Fruit fly (Drosophila melanogaster) whole organism, embryonic: ENCODE data around the gene Kdm3.
A peak's percentile ranks its signal among the peaks of the same experiment; 100 is the strongest.

Experiments used
- BEAF-32 ChIP-seq: fragments of 200-800 bp; sonication (Bioruptor generic); optimal IDR thresholded peaks from 3 replicates; lab custom pipeline; 2017; ENCODE audit warnings: missing biosample characterization, missing genetic modification characterization, mild to moderate bottlenecking, moderate library complexity, missing genetic modification reagents
- CG10209 ChIP-seq: fragments of 200-800 bp; sonication (Bioruptor generic); optimal IDR thresholded peaks from 3 replicates; lab custom pipeline; 2017; ENCODE audit warnings: missing biosample characterization, mild to moderate bottlenecking, missing genetic modification characterization, missing genetic modification reagents
- CG11504 ChIP-seq: fragments of 200-800 bp; sonication (Bioruptor generic); optimal IDR thresholded peaks from 3 replicates; lab custom pipeline; 2019; ENCODE audit warnings: missing biosample characterization, mild to moderate bottlenecking, missing genetic modification characterization, moderate library complexity
- CG11723 ChIP-seq: fragments of 200-800 bp; sonication (Bioruptor generic); optimal IDR thresholded peaks from 2 replicates; lab custom pipeline; 2017; ENCODE audit warnings: missing biosample characterization, mild to moderate bottlenecking, missing genetic modification characterization
- CG12659 ChIP-seq: fragments of 200-800 bp; sonication (Bioruptor generic); optimal IDR thresholded peaks from 3 replicates; lab custom pipeline; 2017; ENCODE audit warnings: mild to moderate bottlenecking, missing biosample characterization, missing genetic modification reagents, missing genetic modification characterization
- CG13775 ChIP-seq: fragments of 200-800 bp; sonication (Bioruptor generic); optimal IDR thresholded peaks from 3 replicates; lab custom pipeline; 2017; ENCODE audit warnings: missing biosample characterization, mild to moderate bottlenecking, missing genetic modification characterization
- CG15479 ChIP-seq: fragments of 200-800 bp; sonication (Bioruptor generic); optimal IDR thresholded peaks from 3 replicates; lab custom pipeline; 2019; ENCODE audit warnings: missing biosample characterization, mild to moderate bottlenecking, missing genetic modification characterization, moderate library complexity
- CG15514 ChIP-seq: fragments of 200-800 bp; sonication (Bioruptor generic); optimal IDR thresholded peaks from 3 replicates; lab custom pipeline; 2017; ENCODE audit warnings: missing biosample characterization, missing genetic modification characterization, mild to moderate bottlenecking, moderate library complexity, missing genetic modification reagents
- CG15696 ChIP-seq: fragments of 200-800 bp; sonication (Bioruptor generic); optimal IDR thresholded peaks from 2 replicates; lab custom pipeline; 2019; ENCODE audit warnings: missing biosample characterization, mild to moderate bottlenecking, missing genetic modification characterization, moderate library complexity
- CG1602 ChIP-seq: fragments of 200-800 bp; sonication (Bioruptor generic); optimal IDR thresholded peaks from 3 replicates; lab custom pipeline; 2016; ENCODE audit warnings: missing biosample characterization, missing genetic modification characterization
- CG16863 ChIP-seq: fragments of 200-800 bp; sonication (Bioruptor generic); optimal IDR thresholded peaks from 3 replicates; lab custom pipeline; 2016; ENCODE audit warnings: missing biosample characterization, missing genetic modification characterization
- CG17829 ChIP-seq: fragments of 200-800 bp; optimal IDR thresholded peaks from 2 replicates; lab custom pipeline; 2019; ENCODE audit warnings: missing biosample characterization, mild to moderate bottlenecking, missing genetic modification characterization, moderate library complexity
- CG1792 ChIP-seq: fragments of 200-800 bp; sonication (Bioruptor generic); optimal IDR thresholded peaks from 2 replicates; lab custom pipeline; 2016; ENCODE audit warnings: missing biosample characterization, missing genetic modification characterization
- CG2678 ChIP-seq: fragments of 200-800 bp; sonication (Bioruptor generic); optimal IDR thresholded peaks from 3 replicates; lab custom pipeline; 2019; ENCODE audit warnings: missing biosample characterization, mild to moderate bottlenecking, missing genetic modification characterization, moderate library complexity
- CG2875 ChIP-seq: fragments of 200-800 bp; sonication (Bioruptor generic); optimal IDR thresholded peaks from 2 replicates; lab custom pipeline; 2017; ENCODE audit warnings: missing biosample characterization, mild to moderate bottlenecking, missing genetic modification characterization, missing genetic modification reagents
- CG2889 ChIP-seq: fragments of 200-800 bp; sonication (Bioruptor generic); IDR thresholded peaks from 3 replicates; pipeline ENCODE4 v1.3.6; 2022; ENCODE audit warnings: missing biosample characterization, missing genetic modification characterization
- CG30020 ChIP-seq: fragments of 200-800 bp; optimal IDR thresholded peaks from 2 replicates; lab custom pipeline; 2019; ENCODE audit warnings: missing biosample characterization, mild to moderate bottlenecking, missing genetic modification characterization, moderate library complexity
- CG30403 ChIP-seq: fragments of 200-800 bp; sonication (Bioruptor generic); optimal IDR thresholded peaks from 3 replicates; lab custom pipeline; 2016; ENCODE audit warnings: missing biosample characterization, missing genetic modification characterization
- CG31388 ChIP-seq: fragments of 200-800 bp; sonication (Bioruptor generic); optimal IDR thresholded peaks from 2 replicates; lab custom pipeline; 2016; ENCODE audit warnings: missing biosample characterization, missing genetic modification characterization
- CG3163 ChIP-seq: fragments of 200-800 bp; sonication (Bioruptor generic); optimal IDR thresholded peaks from 3 replicates; lab custom pipeline; 2016; ENCODE audit warnings: missing biosample characterization, missing genetic modification characterization
- CG33213 ChIP-seq: fragments of 200-800 bp; sonication (Bioruptor generic); optimal IDR thresholded peaks from 3 replicates; lab custom pipeline; 2016; ENCODE audit warnings: missing biosample characterization, missing genetic modification characterization
- CG4328 ChIP-seq: fragments of 200-800 bp; sonication (Bioruptor generic); optimal IDR thresholded peaks from 3 replicates; lab custom pipeline; 2017; ENCODE audit warnings: missing biosample characterization, missing genetic modification reagents, missing genetic modification characterization
- CG4360 ChIP-seq: fragments of 200-800 bp; sonication (Bioruptor generic); IDR thresholded peaks from 2 replicates; pipeline ENCODE4 v1.3.6; 2022; ENCODE audit warnings: missing biosample characterization, missing genetic modification characterization
- CG4854 ChIP-seq: fragments of 200-800 bp; sonication (Bioruptor generic); optimal IDR thresholded peaks from 2 replicates; lab custom pipeline; 2016; ENCODE audit warnings: missing biosample characterization, missing genetic modification characterization, inconsistent platforms
- CG6765 ChIP-seq: fragments of 200-800 bp; sonication (Bioruptor generic); optimal IDR thresholded peaks from 3 replicates; lab custom pipeline; 2017; ENCODE audit warnings: missing biosample characterization, mild to moderate bottlenecking, missing genetic modification characterization
- CG8944 ChIP-seq: fragments of 200-800 bp; sonication (Bioruptor generic); optimal IDR thresholded peaks from 3 replicates; lab custom pipeline; 2016; ENCODE audit warnings: missing biosample characterization, missing genetic modification characterization
- CG9215 ChIP-seq: fragments of 200-800 bp; sonication (Bioruptor generic); IDR thresholded peaks from 2 replicates; pipeline ENCODE4 v1.3.6; 2022; ENCODE audit warnings: missing biosample characterization, missing genetic modification characterization
- CTCF ChIP-seq: fragments of 200-800 bp; sonication (Bioruptor generic); optimal IDR thresholded peaks from 2 replicates; lab custom pipeline; 2017; ENCODE audit warnings: missing biosample characterization, mild to moderate bottlenecking, missing genetic modification characterization, moderate library complexity
- CoRest ChIP-seq: fragments of 200-800 bp; sonication (Bioruptor generic); optimal IDR thresholded peaks from 3 replicates; lab custom pipeline; 2018; ENCODE audit warnings: missing biosample characterization, mild to moderate bottlenecking, missing genetic modification characterization, moderate library complexity
- Gug ChIP-seq: fragments of 200-800 bp; sonication (Bioruptor generic); IDR thresholded peaks from 4 replicates; pipeline ENCODE4 v1.3.6; 2022; ENCODE audit warnings: missing biosample characterization, missing genetic modification characterization
- H15 ChIP-seq: fragments of 200-800 bp; sonication (Bioruptor generic); IDR thresholded peaks from 3 replicates; pipeline ENCODE4 v1.3.6; 2022; ENCODE audit warnings: missing biosample characterization, missing genetic modification characterization
- HHEX ChIP-seq: fragments of 200-800 bp; sonication (Bioruptor generic); optimal IDR thresholded peaks from 3 replicates; lab custom pipeline; 2017; ENCODE audit warnings: missing biosample characterization, mild to moderate bottlenecking, missing genetic modification characterization, missing genetic modification reagents
- Lhr ChIP-seq: fragments of 200-800 bp; sonication (Bioruptor generic); optimal IDR thresholded peaks from 3 replicates; lab custom pipeline; 2017; ENCODE audit warnings: mild to moderate bottlenecking, missing biosample characterization, missing genetic modification reagents, missing genetic modification characterization
- Lpt ChIP-seq: fragments of >200 bp; optimal IDR thresholded peaks from 2 replicates; lab custom pipeline; 2018; ENCODE audit warnings: missing biosample characterization, missing genetic modification characterization
- MTF-1 ChIP-seq: fragments of 200-800 bp; sonication (Bioruptor generic); optimal IDR thresholded peaks from 2 replicates; lab custom pipeline; 2018; ENCODE audit warnings: missing biosample characterization, mild to moderate bottlenecking, missing genetic modification characterization, borderline replicate concordance
- Neu2 ChIP-seq: fragments of 200-800 bp; sonication (Bioruptor generic); optimal IDR thresholded peaks from 3 replicates; lab custom pipeline; 2016; ENCODE audit warnings: missing biosample characterization, missing genetic modification characterization, borderline replicate concordance
- Sry-δ ChIP-seq: fragments of 200-800 bp; sonication (Bioruptor generic); optimal IDR thresholded peaks from 2 replicates; lab custom pipeline; 2016; ENCODE audit warnings: missing biosample characterization, missing genetic modification characterization
- ase ChIP-seq: fragments of 200-800 bp; sonication (Bioruptor generic); IDR thresholded peaks from 3 replicates; pipeline ENCODE4 v1.3.6; 2022; ENCODE audit warnings: missing biosample characterization, missing genetic modification characterization
- az2 ChIP-seq: fragments of 200-800 bp; sonication (Bioruptor generic); optimal IDR thresholded peaks from 3 replicates; lab custom pipeline; 2016; ENCODE audit warnings: missing biosample characterization, missing genetic modification characterization
- bsh ChIP-seq, 2 experiments: fragments of 200-800 bp; sonication (Bioruptor generic); optimal IDR thresholded peaks; 2 replicates each; lab custom pipeline; 2017 to 2018; ENCODE audit warnings: mild to moderate bottlenecking in 2 of 2, missing biosample characterization in 2 of 2, missing genetic modification characterization in 2 of 2, moderate library complexity in 1 of 2
- esg ChIP-seq: fragments of 200-800 bp; sonication (Bioruptor generic); conservative IDR thresholded peaks from 2 replicates; pipeline ENCODE4 v1.3.6; 2022; ENCODE audit warnings: missing biosample characterization, missing genetic modification characterization
- exex ChIP-seq: fragments of 200-800 bp; sonication (Bioruptor generic); optimal IDR thresholded peaks from 4 replicates; lab custom pipeline; 2018; ENCODE audit warnings: missing biosample characterization, mild to moderate bottlenecking, missing genetic modification characterization, moderate library complexity
- eyg ChIP-seq: fragments of 200-800 bp; sonication (Bioruptor generic); optimal IDR thresholded peaks from 3 replicates; lab custom pipeline; 2016; ENCODE audit warnings: missing biosample characterization, missing genetic modification characterization
- gcm ChIP-seq: fragments of 200-800 bp; sonication (Bioruptor generic); optimal IDR thresholded peaks from 2 replicates; lab custom pipeline; 2019; ENCODE audit warnings: missing biosample characterization, mild to moderate bottlenecking, missing genetic modification characterization, moderate library complexity
- gsb-n ChIP-seq: fragments of 200-800 bp; sonication (Bioruptor generic); optimal IDR thresholded peaks from 3 replicates; lab custom pipeline; 2018; ENCODE audit warnings: missing biosample characterization, mild to moderate bottlenecking, missing genetic modification characterization
- nmo ChIP-seq: fragments of 200-800 bp; sonication (Bioruptor generic); optimal IDR thresholded peaks from 2 replicates; lab custom pipeline; 2018; ENCODE audit warnings: missing biosample characterization, mild to moderate bottlenecking, missing genetic modification characterization, moderate library complexity
- pita ChIP-seq: fragments of 200-800 bp; sonication (Bioruptor generic); optimal IDR thresholded peaks from 2 replicates; lab custom pipeline; 2017; ENCODE audit warnings: missing biosample characterization, mild to moderate bottlenecking, missing genetic modification characterization
- scrt ChIP-seq: fragments of 200-800 bp; sonication (Bioruptor generic); optimal IDR thresholded peaks from 2 replicates; lab custom pipeline; 2018; ENCODE audit warnings: missing biosample characterization, mild to moderate bottlenecking, missing genetic modification characterization, moderate library complexity
- shn ChIP-seq: fragments of 200-800 bp; sonication (Bioruptor generic); optimal IDR thresholded peaks from 3 replicates; lab custom pipeline; 2016; ENCODE audit warnings: missing biosample characterization, missing genetic modification characterization
- unc-4 ChIP-seq: fragments of 200-800 bp; sonication (Bioruptor generic); IDR thresholded peaks from 2 replicates; pipeline ENCODE4 v1.3.6; 2022; ENCODE audit warnings: missing biosample characterization, missing genetic modification characterization; ENCODE audit not compliant: partially characterized antibody
- zfh2 ChIP-seq: fragments of 200-800 bp; sonication (Bioruptor generic); optimal IDR thresholded peaks from 2 replicates; lab custom pipeline; 2016; ENCODE audit warnings: missing biosample characterization, missing genetic modification characterization

Kdm3 gene

DNA sequence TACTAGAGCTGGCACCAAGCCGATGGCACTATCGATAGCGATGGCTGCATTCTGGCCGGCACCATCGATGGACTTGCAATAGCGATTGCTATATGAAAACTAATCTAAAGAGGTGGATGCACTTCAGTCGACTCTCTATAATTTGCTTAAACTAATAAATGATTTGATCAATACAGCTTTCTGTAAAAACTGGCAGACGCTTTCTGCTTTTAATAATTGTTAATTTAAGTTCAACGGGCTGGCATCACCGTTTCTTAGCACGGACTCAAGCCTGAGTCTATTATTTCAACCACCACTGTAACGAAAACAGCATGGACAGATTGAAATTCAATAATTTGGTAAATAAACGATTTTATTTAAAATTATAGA lies 2.8 kb upstream of the Kdm3 start, which contains the start of the genes Ras85D and Rlb1 (continued):
- peak; percentile 78; the same call in 3 of the 4 replicates for TF ChIP-seq Gug (GFP tag; lab: Robert Waterston, UW)
- peak; percentile 73 for TF ChIP-seq CG17829 (tag; lab: Kevin White, UChicago)
- TF ChIP-seq CG2678 (tag; lab: Kevin White, UChicago) = no peak
- TF ChIP-seq Lpt (GFP tag; lab: Kevin White, UChicago) = no peak
- peak; percentile 88 for TF ChIP-seq CG30403 (GFP tag; lab: Kevin White, UChicago)
- peak in 1 of 2 experiments; percentile 56 for TF ChIP-seq bsh (GFP tag; optimal IDR thresholded peaks at IDR 0.05; lab: Kevin White, UChicago)
- TF ChIP-seq Sry-δ (GFP tag; lab: Kevin White, UChicago) = peak; percentile 99
- TF ChIP-seq CG10209 (GFP tag; lab: Kevin White, UChicago) = peak; percentile 37
- peak; percentile 77 for TF ChIP-seq CG8944 (GFP tag; lab: Kevin White, UChicago)
- TF ChIP-seq Lhr (GFP tag; lab: Kevin White, UChicago) = peak; percentile 69
- peak; percentile 4 for TF ChIP-seq CG2875 (GFP tag; lab: Kevin White, UChicago)
- TF ChIP-seq CG15479 (GFP tag; lab: Kevin White, UChicago) = no peak
- peak; percentile 75 for TF ChIP-seq CG33213 (GFP tag; lab: Kevin White, UChicago)
- no peak for TF ChIP-seq gcm
- TF ChIP-seq MTF-1 = no peak
- TF ChIP-seq CG12659 (GFP tag; lab: Kevin White, UChicago) = peak; percentile 87
- peak; percentile 62 for TF ChIP-seq CG30020 (tag; lab: Kevin White, UChicago)
- TF ChIP-seq esg (GFP tag; lab: Robert Waterston, UW) = no peak
- peak; percentile 75 for TF ChIP-seq CG15514
- TF ChIP-seq nmo (GFP tag; lab: Kevin White, UChicago) = peak; percentile 84
- TF ChIP-seq CG3163 = peak; percentile 69
- no peak for TF ChIP-seq CG11504
- TF ChIP-seq HHEX (GFP tag; lab: Kevin White, UChicago) = peak; percentile 60
- no peak for TF ChIP-seq CG31388 (GFP tag; lab: Kevin White, UChicago)
- peak; percentile 91 for TF ChIP-seq zfh2 (GFP tag; lab: Kevin White, UChicago)
- no peak for TF ChIP-seq CG4360 (GFP tag; lab: Robert Waterston, UW)
- TF ChIP-seq unc-4 (GFP tag; lab: Robert Waterston, UW) = no peak
- no peak for TF ChIP-seq gsb-n (tag; lab: Kevin White, UChicago)
- no peak for TF ChIP-seq ase (GFP tag; lab: Robert Waterston, UW)
- no peak for TF ChIP-seq H15 (GFP tag; lab: Robert Waterston, UW)
- TF ChIP-seq exex (tag; lab: Kevin White, UChicago) = peak; percentile 35
- TF ChIP-seq CG11723 (GFP tag; lab: Kevin White, UChicago) = no peak
- peak; percentile 66 for TF ChIP-seq CG4854
- TF ChIP-seq az2 (GFP tag; lab: Kevin White, UChicago) = peak; percentile 63
- TF ChIP-seq CG9215 (GFP tag; lab: Robert Waterston, UW) = no peak
- peak; percentile 98 for TF ChIP-seq BEAF-32 (GFP tag; lab: Kevin White, UChicago)
- TF ChIP-seq CTCF (GFP tag; lab: Kevin White, UChicago) = peak; percentile 7
- peak; percentile 79 for TF ChIP-seq CoRest (tag; lab: Kevin White, UChicago)
- peak; percentile 68 for TF ChIP-seq CG1602
- peak; percentile 38 for TF ChIP-seq Neu2 (GFP tag; lab: Kevin White, UChicago)
- peak; percentile 56 for TF ChIP-seq CG4328 (GFP tag; lab: Kevin White, UChicago)
- peak; percentile 28 for TF ChIP-seq CG6765 (GFP tag; lab: Kevin White, UChicago)
- peak; percentile 62 for TF ChIP-seq CG15696
- TF ChIP-seq CG16863 (GFP tag; lab: Kevin White, UChicago) = peak; percentile 72
- peak; percentile 63 for TF ChIP-seq pita
- peak; percentile 42 for TF ChIP-seq CG1792 (GFP tag; lab: Kevin White, UChicago)
- peak; percentile 80 for TF ChIP-seq CG13775 (GFP tag; lab: Kevin White, UChicago)
- TF ChIP-seq CG2889 (GFP tag; lab: Robert Waterston, UW) = no peak
- no peak for TF ChIP-seq scrt
- TF ChIP-seq shn (GFP tag; lab: Kevin White, UChicago) = peak; percentile 83
- TF ChIP-seq eyg = peak; percentile 42
